Worm (Caenorhabditis elegans) whole organism, midembryonic: ENCODE measurements around the gene cyn-8.

ENCODE experiments used
- T22C8.4 ChIP-seq: fragments of 200-800 bp; sonication (Bioruptor generic); IDR thresholded peaks from 2 replicates; pipeline ENCODE4 v1.3.6; 2022; ENCODE audit warnings: missing genetic modification characterization, missing compliant biosample characterization
- flt-1 ChIP-seq: fragments of 200-800 bp; sonication (Bioruptor generic); IDR thresholded peaks from 2 replicates; pipeline ENCODE4 v1.3.6; 2022; ENCODE audit warnings: missing genetic modification characterization, missing compliant biosample characterization
- klf-2 ChIP-seq: fragments of 200-800 bp; sonication (Bioruptor generic); conservative IDR thresholded peaks from 2 replicates; pipeline ENCODE4 v1.3.6; 2022; ENCODE audit warnings: missing genetic modification reagents, missing genetic modification characterization, missing compliant biosample characterization

DNA sequence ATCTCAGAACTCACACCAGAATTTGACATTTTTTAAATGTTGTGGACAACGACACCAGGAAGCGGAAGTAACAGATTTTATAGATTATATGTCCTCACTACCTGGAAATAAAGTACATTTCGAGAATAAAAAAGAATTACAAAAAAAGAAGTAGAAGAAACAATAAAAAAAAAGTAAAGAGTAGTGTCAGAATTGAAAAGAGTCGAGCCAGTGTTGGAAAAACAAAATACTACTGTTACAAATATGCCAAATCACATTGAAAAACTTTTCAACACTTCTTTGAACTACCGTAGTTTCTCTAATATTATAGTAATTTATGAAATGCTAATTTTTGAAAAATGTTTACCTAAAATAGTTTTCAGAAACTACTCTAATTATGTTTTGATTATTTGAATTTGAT lies 36.3 kb upstream of the cyn-8 start, which contains the start of gene C06E2.1:
- TF ChIP-seq flt-1 (GFP tag; lab: Robert Waterston, UW) = no peak
- no peak for TF ChIP-seq T22C8.4 (GFP tag; lab: Robert Waterston, UW)
- TF ChIP-seq klf-2 = no peak
